Fruit fly (Drosophila melanogaster) whole organism, embryonic: Measurements from ENCODE around the gene CG1421.

Experiments
- Awh ChIP-seq: fragments of 200-800 bp; sonication (Bioruptor generic); IDR thresholded peaks from 2 replicates; pipeline ENCODE4, ENCODE4 v1.3.6; 2022; ENCODE audit warnings: missing biosample characterization, missing genetic modification characterization
- CG10147 ChIP-seq: fragments of 200-800 bp; sonication (Bioruptor generic); optimal IDR thresholded peaks from 2 replicates; lab custom pipeline; 2019; ENCODE audit warnings: missing biosample characterization, mild to moderate bottlenecking, missing genetic modification characterization, moderate library complexity
- CG11504 ChIP-seq: fragments of 200-800 bp; sonication (Bioruptor generic); optimal IDR thresholded peaks from 3 replicates; lab custom pipeline; 2019; ENCODE audit warnings: missing biosample characterization, mild to moderate bottlenecking, missing genetic modification characterization, moderate library complexity
- CG13123 ChIP-seq: fragments of 200-800 bp; sonication (Bioruptor generic); optimal IDR thresholded peaks from 2 replicates; lab custom pipeline; 2016; ENCODE audit warnings: missing biosample characterization, missing genetic modification characterization
- CG13296 ChIP-seq: fragments of 200-800 bp; sonication (Bioruptor generic); optimal IDR thresholded peaks from 3 replicates; lab custom pipeline; 2018; ENCODE audit warnings: missing biosample characterization, mild to moderate bottlenecking, missing genetic modification characterization
- CG13894 ChIP-seq: fragments of 200-800 bp; sonication (Bioruptor generic); optimal IDR thresholded peaks from 3 replicates; lab custom pipeline; 2018; ENCODE audit warnings: missing biosample characterization, mild to moderate bottlenecking, missing genetic modification characterization, moderate library complexity
- CG15601 ChIP-seq: fragments of 200-800 bp; sonication (Bioruptor generic); optimal IDR thresholded peaks from 3 replicates; lab custom pipeline; 2019; ENCODE audit warnings: missing biosample characterization, mild to moderate bottlenecking, missing genetic modification characterization, moderate library complexity
- CG17186 ChIP-seq: fragments of 200-800 bp; sonication (Bioruptor generic); optimal IDR thresholded peaks from 3 replicates; lab custom pipeline; 2017; ENCODE audit warnings: missing biosample characterization, missing genetic modification reagents, missing genetic modification characterization
- CG1792 ChIP-seq: fragments of 200-800 bp; sonication (Bioruptor generic); optimal IDR thresholded peaks from 2 replicates; lab custom pipeline; 2016; ENCODE audit warnings: missing biosample characterization, missing genetic modification characterization
- CG1832 ChIP-seq: fragments of 200-800 bp; sonication (Bioruptor generic); optimal IDR thresholded peaks from 2 replicates; lab custom pipeline; 2017; ENCODE audit warnings: missing biosample characterization, mild to moderate bottlenecking, missing genetic modification characterization, inconsistent platforms
- CG2120 ChIP-seq: fragments of 200-800 bp; sonication (Bioruptor generic); optimal IDR thresholded peaks from 3 replicates; lab custom pipeline; 2016; ENCODE audit warnings: missing biosample characterization, missing genetic modification characterization
- CG2678 ChIP-seq: fragments of 200-800 bp; sonication (Bioruptor generic); optimal IDR thresholded peaks from 3 replicates; lab custom pipeline; 2019; ENCODE audit warnings: missing biosample characterization, mild to moderate bottlenecking, missing genetic modification characterization, moderate library complexity
- CG31365 ChIP-seq: fragments of 200-800 bp; sonication (Bioruptor generic); optimal IDR thresholded peaks from 2 replicates; lab custom pipeline; 2018; ENCODE audit warnings: missing biosample characterization, mild to moderate bottlenecking, missing genetic modification characterization
- CG3995 ChIP-seq: fragments of 200-800 bp; sonication (Bioruptor generic); optimal IDR thresholded peaks from 3 replicates; lab custom pipeline; 2016; ENCODE audit warnings: missing biosample characterization, missing genetic modification characterization
- CG4820 ChIP-seq: fragments of 200-800 bp; sonication (Bioruptor generic); optimal IDR thresholded peaks from 3 replicates; lab custom pipeline; 2016; ENCODE audit warnings: missing biosample characterization, missing genetic modification characterization
- CG4854 ChIP-seq: fragments of 200-800 bp; sonication (Bioruptor generic); optimal IDR thresholded peaks from 2 replicates; lab custom pipeline; 2016; ENCODE audit warnings: missing biosample characterization, missing genetic modification characterization, inconsistent platforms
- CG7745 ChIP-seq: fragments of 200-800 bp; sonication (Bioruptor generic); optimal IDR thresholded peaks from 2 replicates; lab custom pipeline; 2018; ENCODE audit warnings: missing biosample characterization, mild to moderate bottlenecking, missing genetic modification characterization, moderate library complexity
- CG7928 ChIP-seq: fragments of 200-800 bp; sonication (Bioruptor generic); optimal IDR thresholded peaks from 2 replicates; lab custom pipeline; 2017; ENCODE audit warnings: missing biosample characterization, mild to moderate bottlenecking, missing genetic modification characterization
- CG8944 ChIP-seq: fragments of 200-800 bp; sonication (Bioruptor generic); optimal IDR thresholded peaks from 3 replicates; lab custom pipeline; 2016; ENCODE audit warnings: missing biosample characterization, missing genetic modification characterization
- CG9215 ChIP-seq: fragments of 200-800 bp; sonication (Bioruptor generic); IDR thresholded peaks from 2 replicates; pipeline ENCODE4 v1.3.6; 2022; ENCODE audit warnings: missing biosample characterization, missing genetic modification characterization
- CG9797 ChIP-seq: fragments of 200-800 bp; sonication (Bioruptor generic); optimal IDR thresholded peaks from 3 replicates; lab custom pipeline; 2018; ENCODE audit warnings: missing biosample characterization, mild to moderate bottlenecking, missing genetic modification characterization
- D19A ChIP-seq: fragments of 200-800 bp; optimal IDR thresholded peaks from 3 replicates; lab custom pipeline; 2019; ENCODE audit warnings: missing biosample characterization, mild to moderate bottlenecking, missing genetic modification characterization, moderate library complexity
- Deaf1 ChIP-seq: fragments of 200-800 bp; optimal IDR thresholded peaks from 3 replicates; lab custom pipeline; 2019; ENCODE audit warnings: missing biosample characterization, mild to moderate bottlenecking, missing genetic modification characterization, moderate library complexity
- Dp ChIP-seq: fragments of 200-800 bp; sonication (Bioruptor generic); optimal IDR thresholded peaks from 2 replicates; lab custom pipeline; 2018; ENCODE audit warnings: missing biosample characterization, mild to moderate bottlenecking, missing genetic modification characterization, moderate library complexity
- Elba2 ChIP-seq: fragments of 200-800 bp; sonication (Bioruptor generic); optimal IDR thresholded peaks from 3 replicates; lab custom pipeline; 2016; ENCODE audit warnings: missing biosample characterization, missing genetic modification characterization
- H2.0 ChIP-seq: fragments of 200-800 bp; sonication (Bioruptor generic); IDR thresholded peaks from 2 replicates; pipeline ENCODE4 v1.3.6; 2022; ENCODE audit warnings: missing biosample characterization, missing genetic modification characterization
- Hey ChIP-seq: fragments of 200-800 bp; sonication (Bioruptor generic); optimal IDR thresholded peaks from 3 replicates; lab custom pipeline; 2018; ENCODE audit warnings: missing biosample characterization, mild to moderate bottlenecking, missing genetic modification characterization
- Nf-YA ChIP-seq: fragments of 200-800 bp; sonication (Bioruptor generic); IDR thresholded peaks from 2 replicates; pipeline ENCODE4 v1.3.6; 2022; ENCODE audit warnings: missing biosample characterization, missing genetic modification characterization
- Nf-YC ChIP-seq: fragments of 200-800 bp; optimal IDR thresholded peaks from 3 replicates; lab custom pipeline; 2019; ENCODE audit warnings: missing biosample characterization, mild to moderate bottlenecking, missing genetic modification characterization, moderate library complexity
- Xbp1 ChIP-seq: fragments of 200-800 bp; sonication (Bioruptor generic); optimal IDR thresholded peaks from 3 replicates; lab custom pipeline; 2016; ENCODE audit warnings: missing biosample characterization, mild to moderate bottlenecking, missing genetic modification characterization
- aop ChIP-seq: fragments of 200-800 bp; sonication (Bioruptor generic); IDR thresholded peaks from 2 replicates; pipeline ENCODE4 v1.3.6; 2022; ENCODE audit warnings: missing biosample characterization, missing genetic modification characterization
- cad ChIP-seq: fragments of >200 bp; optimal IDR thresholded peaks from 2 replicates; lab custom pipeline; 2017; ENCODE audit warnings: missing biosample characterization, missing genetic modification characterization
- chinmo ChIP-seq: fragments of 200-800 bp; sonication (Bioruptor generic); IDR thresholded peaks from 4 replicates; pipeline ENCODE4 v1.3.6; 2022; ENCODE audit warnings: missing biosample characterization, missing genetic modification characterization; ENCODE audit not compliant: partially characterized antibody
- cwo ChIP-seq: fragments of 200-800 bp; sonication (Bioruptor generic); optimal IDR thresholded peaks from 3 replicates; lab custom pipeline; 2017; ENCODE audit warnings: missing biosample characterization, missing genetic modification characterization, mild to moderate bottlenecking, moderate library complexity, missing genetic modification reagents
- dan ChIP-seq: fragments of 200-800 bp; sonication (Bioruptor generic); IDR thresholded peaks from 2 replicates; pipeline ENCODE4 v1.3.6; 2022; ENCODE audit warnings: missing biosample characterization, missing genetic modification characterization
- jing ChIP-seq: fragments of 200-800 bp; sonication (Bioruptor generic); optimal IDR thresholded peaks from 2 replicates; lab custom pipeline; 2018; ENCODE audit warnings: missing biosample characterization, mild to moderate bottlenecking, missing genetic modification characterization
- kni ChIP-seq: fragments of 200-800 bp; sonication (Bioruptor generic); optimal IDR thresholded peaks from 3 replicates; lab custom pipeline; 2017; ENCODE audit warnings: mild to moderate bottlenecking, missing biosample characterization, missing genetic modification reagents, missing genetic modification characterization
- lov ChIP-seq, 2 experiments: fragments of 200-800 bp in 1 of 2; fragments of >200 bp in 1 of 2; sonication (Bioruptor generic) in 1 of 2; IDR thresholded peaks in 1 of 2; optimal IDR thresholded peaks in 1 of 2; 2 replicates in 1 of 2; 3 replicates in 1 of 2; pipeline versions ENCODE4 v1.3.6 to Lab custom; 2017 to 2022; ENCODE audit warnings: missing biosample characterization in 1 of 2, missing genetic modification characterization in 1 of 2
- mirr ChIP-seq: fragments of 200-800 bp; sonication (Bioruptor generic); optimal IDR thresholded peaks from 3 replicates; lab custom pipeline; 2018; ENCODE audit warnings: missing biosample characterization, mild to moderate bottlenecking, missing genetic modification characterization
- nom ChIP-seq: fragments of 200-800 bp; sonication (Bioruptor generic); optimal IDR thresholded peaks from 2 replicates; lab custom pipeline; 2017; ENCODE audit warnings: missing biosample characterization, missing genetic modification characterization, mild to moderate bottlenecking, moderate library complexity, missing genetic modification reagents
- oc ChIP-seq: fragments of 200-800 bp; sonication (Bioruptor generic); optimal IDR thresholded peaks from 2 replicates; lab custom pipeline; 2018; ENCODE audit warnings: missing biosample characterization, mild to moderate bottlenecking, missing genetic modification characterization, moderate library complexity
- onecut ChIP-seq: fragments of 200-800 bp; sonication (Bioruptor generic); IDR thresholded peaks from 2 replicates; pipeline ENCODE4 v1.3.6; 2022; ENCODE audit warnings: missing biosample characterization, missing genetic modification characterization
- pb ChIP-seq: fragments of 200-800 bp; sonication (Bioruptor generic); optimal IDR thresholded peaks from 3 replicates; lab custom pipeline; 2016; ENCODE audit warnings: missing biosample characterization, missing genetic modification characterization
- sd ChIP-seq: fragments of 200-800 bp; sonication (Bioruptor generic); optimal IDR thresholded peaks from 3 replicates; lab custom pipeline; 2018; ENCODE audit warnings: missing biosample characterization, mild to moderate bottlenecking, missing genetic modification characterization, moderate library complexity
- sens ChIP-seq: fragments of 200-800 bp; sonication (Bioruptor generic); peaks from one replicate; lab custom pipeline; 2016; ENCODE audit warnings: missing biosample characterization, missing genetic modification characterization
- seq ChIP-seq: fragments of 200-800 bp; sonication (Bioruptor generic); IDR thresholded peaks from 2 replicates; pipeline ENCODE4 v1.3.6; 2022; ENCODE audit warnings: missing biosample characterization, missing genetic modification characterization
- slp2 ChIP-seq: fragments of 200-800 bp; sonication (Bioruptor generic); optimal IDR thresholded peaks from 2 replicates; lab custom pipeline; 2016; ENCODE audit warnings: missing biosample characterization, missing genetic modification characterization
- sqz ChIP-seq: fragments of 200-800 bp; sonication (Bioruptor generic); optimal IDR thresholded peaks from 3 replicates; lab custom pipeline; 2018; ENCODE audit warnings: missing biosample characterization, mild to moderate bottlenecking, missing genetic modification characterization

Gene CG1421

dm6 chr2L:21866362-21866761, 36.4 kb upstream of the CG1421 start (continued):
- TF ChIP-seq CG1832 (GFP tag; lab: Kevin White, UChicago) (peak; percentile 79), Nf-YC (peak; percentile 91), CG31365 (tag; lab: Kevin White, UChicago) (no peak), Deaf1 (tag; lab: Kevin White, UChicago) (peak; percentile 91), cad (GFP tag; lab: Kevin White, UChicago) (peak; percentile 83), onecut (no peak), Nf-YA (GFP tag; lab: Robert Waterston, UW) (0 out of 2 replicates have a peak, but pooled peaks have one; percentile 22), CG9215 (no peak), nom (GFP tag; lab: Kevin White, UChicago) (no peak), CG7745 (tag; lab: Kevin White, UChicago) (no peak), CG13296 (no peak), kni (GFP tag; lab: Kevin White, UChicago) (peak; percentile 66), lov (optimal IDR thresholded peaks at IDR 0.05; lab: Kevin White, UChicago) (no peak), lov (GFP tag; IDR thresholded peaks at IDR 0.05; lab: Robert Waterston, UW) (no peak), CG11504 (tag; lab: Kevin White, UChicago) (no peak), seq (GFP tag; lab: Robert Waterston, UW) (no peak), sd (peak; percentile 63), slp2 (GFP tag; lab: Kevin White, UChicago) (no peak), CG3995 (GFP tag; lab: Kevin White, UChicago) (no peak), cwo (GFP tag; lab: Kevin White, UChicago) (no peak), CG4820 (GFP tag; lab: Kevin White, UChicago) (no peak), sens (GFP tag; lab: Kevin White, UChicago) (peak; percentile 59), oc (peak; percentile 33), CG10147 (GFP tag; lab: Kevin White, UChicago) (no peak), Elba2 (GFP tag; lab: Kevin White, UChicago) (peak; percentile 74), Xbp1 (GFP tag; lab: Kevin White, UChicago) (no peak), Awh (GFP tag; lab: Robert Waterston, UW) (peak; percentile 66; the same call in 1 of the 2 replicates), D19A (tag; lab: Kevin White, UChicago) (no peak), CG9797 (no peak), CG4854 (GFP tag; lab: Kevin White, UChicago) (no peak), chinmo (GFP tag; lab: Robert Waterston, UW) (0 out of 4 replicates have a peak, but pooled peaks have one; percentile 29), CG13894 (tag; lab: Kevin White, UChicago) (peak; percentile 39)

- TF ChIP-seq CG17186 (GFP tag; lab: Kevin White, UChicago) (peak; percentile 72), CG15601 (tag; lab: Kevin White, UChicago) (peak; percentile 93), jing (GFP tag; lab: Kevin White, UChicago) (peak; percentile 94), CG1792 (peak; percentile 82), CG8944 (GFP tag; lab: Kevin White, UChicago) (peak; percentile 93), CG13123 (GFP tag; lab: Kevin White, UChicago) (peak; percentile 82), sqz (GFP tag; lab: Kevin White, UChicago) (peak; percentile 71), pb (GFP tag; lab: Kevin White, UChicago) (peak; percentile 93), dan (GFP tag; lab: Robert Waterston, UW) (peak; percentile 70), CG2120 (GFP tag; lab: Kevin White, UChicago) (peak; percentile 91), Hey (tag; lab: Kevin White, UChicago) (peak; percentile 37), Dp (GFP tag; lab: Kevin White, UChicago) (no peak), mirr (no peak), CG2678 (tag; lab: Kevin White, UChicago) (peak; percentile 94), Awh (GFP tag; lab: Robert Waterston, UW) (peak; percentile 97), H2.0 (peak; percentile 89), aop (GFP tag; lab: Robert Waterston, UW) (peak; percentile 65; the same call in 1 of the 2 replicates), CG7928 (GFP tag; lab: Kevin White, UChicago) (peak; percentile 58)
Measured at dm6 chr2L:21867040-21867981, 35.5 kb upstream of the CG1421 start.
